Worm (Caenorhabditis elegans) whole organism, L3 larva: ENCODE data around the gene zmp-2.

ENCODE experiments used
- egl-27 ChIP-seq: sonication (generic microtip); optimal IDR thresholded peaks from 4 replicates; lab custom pipeline; 2017; ENCODE audit warnings: missing biosample characterization, missing genetic modification reagents, missing genetic modification characterization
- egl-5 ChIP-seq: fragments of 150-350 bp; optimal IDR thresholded peaks from 2 replicates; lab custom pipeline; 2017; ENCODE audit warnings: missing biosample characterization, missing genetic modification reagents, missing genetic modification characterization, inconsistent platforms
- jun-1 ChIP-seq: fragments of 150-350 bp; optimal IDR thresholded peaks from 2 replicates; lab custom pipeline; 2014; ENCODE audit warnings: missing biosample characterization, missing genetic modification reagents, missing genetic modification characterization
- mdl-1 ChIP-seq: fragments of 150-350 bp; optimal IDR thresholded peaks from 2 replicates; lab custom pipeline; 2014; ENCODE audit warnings: missing biosample characterization, missing genetic modification characterization
- ztf-11 ChIP-seq: fragments of 150-350 bp; optimal IDR thresholded peaks from 2 replicates; lab custom pipeline; 2014; ENCODE audit warnings: missing biosample characterization, missing genetic modification characterization

DNA sequence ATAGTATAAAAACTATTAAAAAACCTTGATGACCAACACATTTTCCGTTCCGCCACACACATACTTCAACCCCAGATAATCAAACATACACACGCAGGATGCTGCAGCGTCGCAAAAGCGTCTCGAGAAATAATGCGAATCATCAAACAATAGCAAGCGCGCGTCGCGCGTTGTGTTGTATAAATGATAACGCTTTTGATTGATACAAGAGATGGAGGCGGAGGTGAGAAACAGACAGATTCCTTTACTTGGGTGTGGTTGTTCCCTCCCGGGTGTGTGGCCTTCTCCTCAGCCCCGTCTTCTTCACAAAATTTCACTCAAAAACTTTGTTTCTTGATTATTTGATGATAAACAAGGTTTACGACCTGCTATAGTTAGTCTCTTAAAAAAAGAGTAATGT, 39.9 kb downstream of the zmp-2 start:
- TF ChIP-seq jun-1 (no peak), egl-5 (tag; lab: Kevin White, UChicago) (no peak), ztf-11 (tag; lab: Kevin White, UChicago) (no peak), egl-27 (no peak), mdl-1 (no peak)
